Fruit fly (Drosophila melanogaster): ENCODE results near the gene ninaA.

ninaA gene

dm6 chr2L:867899-868605 is 9.1 kb upstream of the ninaA start, which contains the start of gene aru (continued):
- TF ChIP-seq CG12391 (tag; optimal IDR thresholded peaks at IDR 0.05), result peak; percentile 60
- no peak for TF ChIP-seq eve (GFP tag; optimal IDR thresholded peaks at IDR 0.05)
- no peak for TF ChIP-seq CG1647 (GFP tag; optimal IDR thresholded peaks at IDR 0.05)
- peak; percentile 14 for TF ChIP-seq CG12769 (tag; optimal IDR thresholded peaks at IDR 0.05)
- peak; percentile 70; the same call in 1 of the 2 replicates for TF ChIP-seq vvl (GFP tag; IDR thresholded peaks at IDR 0.05)
- TF ChIP-seq disco-r (GFP tag; optimal IDR thresholded peaks at IDR 0.05), result no peak
- TF ChIP-seq CG10366 (GFP tag; IDR thresholded peaks at IDR 0.05), result no peak
- TF ChIP-seq CG1233 (GFP tag; optimal IDR thresholded peaks at IDR 0.05), result no peak
- TF ChIP-seq tx (GFP tag; optimal IDR thresholded peaks at IDR 0.05), result no peak
- TF ChIP-seq CG12236 (GFP tag; optimal IDR thresholded peaks at IDR 0.05), result no peak
- no peak for TF ChIP-seq CG16863 (GFP tag; optimal IDR thresholded peaks at IDR 0.05)
- TF ChIP-seq fru (optimal IDR thresholded peaks at IDR 0.05), result no peak
- TF ChIP-seq gce (GFP tag; IDR thresholded peaks at IDR 0.05), result no peak
- TF ChIP-seq ken (GFP tag; IDR thresholded peaks at IDR 0.05), result 0 out of 3 replicates have a peak, but pooled peaks have one; percentile 5
- TF ChIP-seq CG18599 (GFP tag; optimal IDR thresholded peaks at IDR 0.05), result peak; percentile 17
- TF ChIP-seq CG1024 (GFP tag; IDR thresholded peaks at IDR 0.05), result no peak; the same call in 1 of the 2 replicates
- no peak for TF ChIP-seq dan (GFP tag; IDR thresholded peaks at IDR 0.05)
- peak in 1 of 2 experiments; percentile 31 for TF ChIP-seq Eip74EF (GFP tag; optimal IDR thresholded peaks at IDR 0.05)
- no peak for TF ChIP-seq Doc3 (GFP tag; IDR thresholded peaks at IDR 0.05; ENCODE audit: partially characterized antibody)
- TF ChIP-seq Hsf (GFP tag; optimal IDR thresholded peaks at IDR 0.05), result no peak
- no peak for TF ChIP-seq zen2 (GFP tag; IDR thresholded peaks at IDR 0.05; ENCODE audit: partially characterized antibody)
- no peak for TF ChIP-seq Camta (GFP tag; optimal IDR thresholded peaks at IDR 0.05)
- no peak for TF ChIP-seq NC2α (GFP tag; optimal IDR thresholded peaks at IDR 0.05)
- no peak for TF ChIP-seq h (optimal IDR thresholded peaks at IDR 0.05)
- TF ChIP-seq Bteb2 (GFP tag; optimal IDR thresholded peaks at IDR 0.05), result no peak
- no peak for TF ChIP-seq CG6689 (GFP tag; IDR thresholded peaks at IDR 0.05)
- TF ChIP-seq MBD-R2 (GFP tag; IDR thresholded peaks at IDR 0.05), result no peak
- peak; percentile 62 for TF ChIP-seq BtbVII (GFP tag; optimal IDR thresholded peaks at IDR 0.05)
- TF ChIP-seq toy (GFP tag; IDR thresholded peaks at IDR 0.05), result no peak
- TF ChIP-seq Meics (GFP tag; optimal IDR thresholded peaks at IDR 0.05), result peak; percentile 39
- peak; percentile 16 for TF ChIP-seq sug (tag; optimal IDR thresholded peaks at IDR 0.05)
- TF ChIP-seq CG4730 (GFP tag; IDR thresholded peaks at IDR 0.05), result no peak
- TF ChIP-seq Optix (GFP tag; IDR thresholded peaks at IDR 0.05), result no peak
- TF ChIP-seq GATAe (GFP tag; conservative IDR thresholded peaks at IDR 0.05), result no peak
- TF ChIP-seq CG34376 (GFP tag; optimal IDR thresholded peaks at IDR 0.05), result peak; percentile 37
- TF ChIP-seq CG9932 (GFP tag; IDR thresholded peaks at IDR 0.05), result no peak
- peak; percentile 49 for TF ChIP-seq dmrt99B (tag; optimal IDR thresholded peaks at IDR 0.05)
- no peak for TF ChIP-seq CG8281 (tag; optimal IDR thresholded peaks at IDR 0.05)
- TF ChIP-seq ind (GFP tag; optimal IDR thresholded peaks at IDR 0.05), result no peak
- TF ChIP-seq CG10431 (GFP tag; optimal IDR thresholded peaks at IDR 0.05), result no peak
- no peak for TF ChIP-seq ssp (GFP tag; IDR thresholded peaks at IDR 0.05)
- TF ChIP-seq sens-2 (GFP tag; IDR thresholded peaks at IDR 0.05), result peak; percentile 19; the same call in 1 of the 2 replicates
- no peak for TF ChIP-seq ftz-f1 (GFP tag; optimal IDR thresholded peaks at IDR 0.05)
- TF ChIP-seq CG8089 (GFP tag; optimal IDR thresholded peaks at IDR 0.05), result no peak
- peak in 1 of 2 experiments; percentile 49 for TF ChIP-seq bsh (GFP tag; optimal IDR thresholded peaks at IDR 0.05)
- no peak for TF ChIP-seq hth (optimal IDR thresholded peaks at IDR 0.05)
- no peak for TF ChIP-seq CG11398 (GFP tag; optimal IDR thresholded peaks at IDR 0.05)
- no peak for TF ChIP-seq Mrtf (GFP tag; IDR thresholded peaks at IDR 0.05)
- no peak for TF ChIP-seq gcm2 (GFP tag; optimal IDR thresholded peaks at IDR 0.05)
- no peak for TF ChIP-seq CG6175 (GFP tag; IDR thresholded peaks at IDR 0.05)
- no peak for TF ChIP-seq CG10959 (GFP tag; IDR thresholded peaks at IDR 0.05)

All from whole organism, embryonic.